Fruit fly (Drosophila melanogaster): ENCODE measurements around the gene Drsl2.
A peak's percentile ranks its signal among the peaks of the same experiment; 100 is the strongest.

Gene Drsl2

DNA sequence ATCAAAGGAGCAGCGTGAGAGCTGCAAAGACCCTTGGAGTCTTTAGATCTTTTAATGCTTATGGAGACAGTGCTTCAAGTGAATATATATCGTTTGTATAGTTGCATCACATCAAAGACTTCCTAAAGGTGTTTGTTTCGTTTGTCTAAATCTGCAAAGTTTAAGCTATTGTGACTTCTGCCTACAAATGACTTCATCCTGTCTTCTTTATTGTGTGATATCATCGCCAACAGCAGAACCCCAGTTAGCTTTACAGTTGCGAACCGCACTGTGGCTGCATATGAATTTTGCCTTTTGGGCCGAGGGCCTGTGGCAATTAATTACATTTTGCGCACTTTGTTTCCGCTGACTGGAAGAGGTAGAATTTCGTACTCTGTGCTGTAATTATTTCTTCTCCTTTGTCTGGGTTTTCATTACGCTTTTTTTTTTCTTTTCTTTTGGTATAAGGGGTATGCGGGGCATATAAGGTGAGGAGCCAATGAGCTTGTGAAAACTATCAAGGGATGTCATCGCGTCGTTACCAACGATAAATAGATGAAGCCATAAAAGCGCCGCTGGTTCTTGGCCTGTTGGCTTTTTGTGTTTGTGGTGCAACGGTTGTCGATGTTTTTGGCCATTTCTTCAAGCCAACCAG, 28.3 kb downstream of the Drsl2 start:
- TF ChIP-seq tj (GFP tag; optimal IDR thresholded peaks at IDR 0.05) (peak; percentile 66), Mnt (GFP tag; optimal IDR thresholded peaks at IDR 0.05) (no peak)

DNA sequence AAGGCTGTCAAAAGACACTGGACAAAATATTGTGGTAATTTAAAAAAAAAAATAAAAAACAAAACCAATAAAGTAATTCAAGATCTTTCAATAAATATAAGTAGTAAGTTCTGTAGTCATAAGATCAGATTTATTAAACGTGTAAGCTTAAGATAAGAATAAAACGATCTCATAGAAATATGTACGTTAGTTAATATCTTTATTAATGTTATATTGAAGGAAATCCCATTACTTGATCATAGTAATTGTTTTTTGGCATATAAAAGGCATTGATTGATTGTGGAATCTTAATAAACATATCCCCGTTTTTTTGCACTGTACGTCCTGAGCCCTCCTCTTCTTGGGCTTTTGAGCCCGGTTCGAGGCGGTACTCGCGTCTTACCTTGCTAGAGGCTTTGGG, 29.1 kb downstream of the Drsl2 start:
- TF ChIP-seq CG33017 (tag; optimal IDR thresholded peaks at IDR 0.05): no peak
- no peak for TF ChIP-seq CG5204 (GFP tag; optimal IDR thresholded peaks at IDR 0.05)
- no peak for TF ChIP-seq CG12768 (GFP tag; optimal IDR thresholded peaks at IDR 0.05)
- TF ChIP-seq kay (GFP tag; ENCODE audit: borderline replicate concordance): peak; percentile 48

DNA sequence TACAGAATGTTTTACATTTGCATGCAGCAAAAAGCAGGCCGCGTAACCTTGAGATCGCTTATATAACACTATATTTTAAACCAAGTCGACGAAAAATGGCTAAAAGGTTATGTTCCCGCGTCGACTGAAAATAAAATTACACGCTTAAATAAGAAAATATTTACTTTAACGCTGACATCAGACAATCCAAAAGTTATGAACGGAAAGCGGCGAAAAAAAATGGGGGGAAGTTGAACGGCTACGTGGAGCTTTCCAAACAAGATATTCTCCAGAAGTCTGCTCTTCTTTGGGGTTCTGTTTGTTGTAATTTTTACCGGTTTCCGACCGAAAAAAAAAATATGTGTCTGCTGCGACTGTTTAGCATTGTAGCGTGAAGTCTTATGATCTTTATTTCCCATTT, 30.4 kb downstream of the Drsl2 start:
- TF ChIP-seq ovo (GFP tag; optimal IDR thresholded peaks at IDR 0.05) (no peak), bab1 (GFP tag; optimal IDR thresholded peaks at IDR 0.05) (no peak), toe (GFP tag; optimal IDR thresholded peaks at IDR 0.05) (no peak), tj (GFP tag; optimal IDR thresholded peaks at IDR 0.05) (peak; percentile 80), CG11617 (GFP tag; optimal IDR thresholded peaks at IDR 0.05) (no peak), kay (GFP tag; ENCODE audit: borderline replicate concordance) (no peak)

DNA sequence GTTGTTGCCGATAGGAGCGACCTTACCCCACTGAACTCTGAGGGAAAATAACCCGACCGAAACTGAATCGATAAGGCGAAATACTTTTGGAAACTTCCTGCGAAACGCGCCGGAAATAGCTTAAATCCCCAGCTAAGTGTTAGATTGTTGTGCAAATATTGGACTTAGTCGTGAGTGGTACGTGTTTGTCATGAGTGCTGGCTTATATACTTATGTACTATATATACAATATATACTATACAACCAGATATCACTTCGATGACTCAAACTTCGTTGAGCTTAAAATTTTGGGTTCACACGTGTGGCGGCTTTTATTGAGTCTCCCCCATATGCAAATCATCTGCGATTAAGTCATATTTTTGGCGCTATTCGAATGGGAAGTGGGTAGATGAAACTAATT, 32.1 kb downstream of the Drsl2 start:
- TF ChIP-seq pad (GFP tag; optimal IDR thresholded peaks at IDR 0.05) (no peak), cnc (optimal IDR thresholded peaks at IDR 0.05) (no peak), CG33017 (tag; optimal IDR thresholded peaks at IDR 0.05) (no peak), CG14711 (tag; optimal IDR thresholded peaks at IDR 0.05) (no peak), CG12768 (GFP tag; optimal IDR thresholded peaks at IDR 0.05) (no peak), bab1 (GFP tag; optimal IDR thresholded peaks at IDR 0.05) (no peak)

DNA sequence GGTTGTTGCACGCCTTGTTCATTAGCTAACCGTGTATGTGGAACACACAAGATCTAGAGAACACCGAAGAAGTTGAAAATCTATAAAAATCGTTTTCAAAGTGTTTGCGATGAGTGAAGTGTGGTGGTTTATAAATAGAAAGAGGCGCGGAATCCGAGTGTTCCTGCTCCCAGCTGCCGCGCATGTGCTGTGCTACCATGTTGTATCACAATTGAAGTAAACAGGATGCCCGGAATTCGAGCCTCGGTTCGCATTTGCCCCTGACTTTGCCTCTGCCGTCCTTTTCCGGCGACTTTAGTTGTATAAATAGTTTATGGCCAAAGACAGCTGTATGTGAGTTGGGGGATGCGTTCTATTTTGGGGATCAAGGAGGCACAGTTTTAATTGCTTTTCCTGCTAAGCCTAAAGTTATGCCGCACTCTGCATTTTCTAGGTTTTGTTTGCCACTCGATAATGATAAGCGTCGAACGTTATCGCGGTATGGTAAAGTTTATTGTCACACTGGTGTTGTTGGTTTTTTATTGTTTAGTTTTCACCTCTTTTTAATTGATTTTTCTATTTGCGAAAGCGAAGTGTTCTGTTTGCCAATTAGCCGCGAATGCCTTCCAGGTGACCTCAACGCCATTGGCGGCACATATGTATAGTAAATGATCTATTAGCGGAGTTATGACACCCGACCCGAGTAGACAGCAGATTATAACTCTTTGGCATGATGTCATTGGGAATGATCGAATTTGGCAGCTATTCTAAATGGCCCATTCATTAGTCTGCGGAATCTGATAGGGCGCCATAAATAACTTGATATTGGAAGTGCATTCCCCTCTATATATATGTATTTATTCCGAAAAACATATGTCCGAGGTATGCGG, 35.0 kb downstream of the Drsl2 start:
- TF ChIP-seq CG5204 (GFP tag; optimal IDR thresholded peaks at IDR 0.05): no peak
- TF ChIP-seq bab1 (GFP tag; optimal IDR thresholded peaks at IDR 0.05): no peak
- no peak for TF ChIP-seq tj (GFP tag; optimal IDR thresholded peaks at IDR 0.05)
- no peak for TF ChIP-seq CG7101 (tag; optimal IDR thresholded peaks at IDR 0.05)
- peak; percentile 24 for TF ChIP-seq CG33017 (tag; optimal IDR thresholded peaks at IDR 0.05)
- TF ChIP-seq CG1620 (GFP tag; optimal IDR thresholded peaks at IDR 0.05): no peak
- no peak for TF ChIP-seq pad (GFP tag; optimal IDR thresholded peaks at IDR 0.05)
- TF ChIP-seq ovo (GFP tag; optimal IDR thresholded peaks at IDR 0.05): no peak
- TF ChIP-seq kay (GFP tag; ENCODE audit: borderline replicate concordance): no peak
- peak; percentile 13 for TF ChIP-seq CG11617 (GFP tag; optimal IDR thresholded peaks at IDR 0.05)
- no peak for TF ChIP-seq Hr96 (GFP tag; optimal IDR thresholded peaks at IDR 0.05)
- no peak for TF ChIP-seq Crg-1 (GFP tag; optimal IDR thresholded peaks at IDR 0.05)
- no peak for TF ChIP-seq Mnt (GFP tag; optimal IDR thresholded peaks at IDR 0.05)
- TF ChIP-seq cic (GFP tag; optimal IDR thresholded peaks at IDR 0.05): peak; percentile 54
- no peak for TF ChIP-seq Clk (GFP tag; optimal IDR thresholded peaks at IDR 0.05)
- TF ChIP-seq toe (GFP tag; optimal IDR thresholded peaks at IDR 0.05): no peak
- TF ChIP-seq CG14711 (tag; optimal IDR thresholded peaks at IDR 0.05): no peak
- TF ChIP-seq cnc (optimal IDR thresholded peaks at IDR 0.05): no peak
- TF ChIP-seq CG7045 (GFP tag; optimal IDR thresholded peaks at IDR 0.05): peak; percentile 1
- TF ChIP-seq CG12768 (GFP tag; optimal IDR thresholded peaks at IDR 0.05): peak; percentile 13

DNA sequence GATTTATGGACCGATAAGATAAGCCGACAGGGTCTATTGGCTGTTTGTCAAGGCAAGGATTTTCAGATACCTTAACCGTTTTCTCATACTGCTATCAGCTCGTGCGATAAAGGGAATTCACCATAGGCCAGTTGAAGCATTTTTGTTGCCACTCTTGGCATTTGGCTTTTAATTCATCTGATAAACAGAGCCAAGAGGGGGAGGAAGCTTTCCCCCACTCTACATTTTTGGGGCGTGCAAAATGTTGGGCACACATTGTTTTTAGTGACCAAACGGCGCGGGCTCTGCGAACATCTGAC, 35.6 kb downstream of the Drsl2 start:
- TF ChIP-seq Mnt (GFP tag; optimal IDR thresholded peaks at IDR 0.05) (no peak), CG33017 (tag; optimal IDR thresholded peaks at IDR 0.05) (no peak), Hr96 (GFP tag; optimal IDR thresholded peaks at IDR 0.05) (no peak), cnc (optimal IDR thresholded peaks at IDR 0.05) (no peak), CG5204 (GFP tag; optimal IDR thresholded peaks at IDR 0.05) (no peak), bab1 (GFP tag; optimal IDR thresholded peaks at IDR 0.05) (no peak)

DNA sequence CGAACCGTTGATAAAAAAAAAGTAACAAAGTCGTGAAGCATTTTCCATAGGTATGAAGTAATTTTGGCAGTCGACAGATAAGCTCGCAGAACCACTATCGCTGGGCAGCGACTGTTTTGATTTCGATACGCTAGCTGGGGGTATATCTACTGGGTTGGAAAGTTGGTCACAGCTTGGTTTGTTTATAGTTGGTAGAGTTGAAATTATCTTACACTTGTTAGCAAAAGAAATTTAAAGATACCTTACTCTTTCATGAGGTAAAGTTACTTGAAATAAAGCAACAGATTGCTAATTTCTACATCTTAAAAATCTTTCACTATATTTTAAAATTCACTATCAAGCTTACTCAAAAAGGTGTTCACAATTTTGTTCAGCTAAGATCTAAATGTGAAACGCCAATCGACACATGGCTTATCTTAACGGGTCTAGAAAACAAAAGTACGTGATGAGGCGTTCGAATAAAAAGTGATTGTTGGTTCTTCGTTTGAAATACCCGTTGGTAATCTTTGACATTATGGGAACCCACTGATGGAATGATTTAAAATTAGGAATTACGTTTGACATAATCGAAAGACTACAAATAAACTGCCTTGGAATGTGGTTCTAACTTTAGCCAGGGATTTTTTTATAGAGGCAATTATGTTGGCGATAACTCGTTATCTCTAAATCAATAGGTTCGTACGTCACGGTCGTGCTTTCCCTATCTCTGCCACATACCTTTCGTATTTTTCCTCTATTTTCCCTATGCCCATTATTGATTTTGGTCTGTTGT, 36.6 kb downstream of the Drsl2 start:
- TF ChIP-seq bab1 (GFP tag; optimal IDR thresholded peaks at IDR 0.05) (peak; percentile 3), CG14711 (tag; optimal IDR thresholded peaks at IDR 0.05) (no peak), CG7101 (tag; optimal IDR thresholded peaks at IDR 0.05) (no peak), cnc (optimal IDR thresholded peaks at IDR 0.05) (no peak), CG11617 (GFP tag; optimal IDR thresholded peaks at IDR 0.05) (no peak), Hr96 (GFP tag; optimal IDR thresholded peaks at IDR 0.05) (no peak), toe (GFP tag; optimal IDR thresholded peaks at IDR 0.05) (no peak)
